Worm (Caenorhabditis elegans) whole organism, mixed stage, embryonic: ENCODE results near the gene sdz-15.

Source experiments
- ceh-39 ChIP-seq: fragments of 150-350 bp; optimal IDR thresholded peaks from 2 replicates; lab custom pipeline; 2014; ENCODE audit warnings: missing biosample characterization, missing genetic modification characterization
- drap-1 ChIP-seq: fragments of 200-800 bp; sonication (Bioruptor generic); optimal IDR thresholded peaks from 3 replicates; lab custom pipeline; 2018; ENCODE audit warnings: mild to moderate bottlenecking, missing genetic modification characterization, missing compliant biosample characterization
- mab-5 ChIP-seq: fragments of 150-350 bp; optimal IDR thresholded peaks from 2 replicates; lab custom pipeline; 2014; ENCODE audit warnings: missing biosample characterization, missing genetic modification characterization
- nhr-12 ChIP-seq: fragments of 150-350 bp; optimal IDR thresholded peaks from 2 replicates; lab custom pipeline; 2014; ENCODE audit warnings: missing biosample characterization, missing genetic modification characterization
- nhr-76 ChIP-seq: sonication (generic microtip); optimal IDR thresholded peaks from 2 replicates; lab custom pipeline; 2017; ENCODE audit warnings: missing biosample characterization, missing genetic modification characterization
- pha-4 ChIP-seq: fragments of 150-350 bp; optimal IDR thresholded peaks from 2 replicates; lab custom pipeline; 2018; ENCODE audit warnings: missing biosample characterization, missing genetic modification reagents, missing genetic modification characterization
- snpc-4 ChIP-seq: fragments of 150-350 bp; optimal IDR thresholded peaks from 2 replicates; lab custom pipeline; 2014; ENCODE audit warnings: missing biosample characterization, missing genetic modification characterization
- unc-120 ChIP-seq: sonication (generic microtip); optimal IDR thresholded peaks from 2 replicates; lab custom pipeline; 2017; ENCODE audit warnings: missing genetic modification characterization, missing compliant biosample characterization; ENCODE audit not compliant: poor library complexity, severe bottlenecking

- no peak for TF ChIP-seq nhr-12 (tag; lab: Kevin White, UChicago)
- no peak for TF ChIP-seq mab-5 (tag; lab: Kevin White, UChicago)
- TF ChIP-seq snpc-4, result no peak
- TF ChIP-seq pha-4 (tag; lab: Kevin White, UChicago), result no peak
- TF ChIP-seq ceh-39 (tag; lab: Kevin White, UChicago), result no peak
- no peak for TF ChIP-seq nhr-76
- no peak for TF ChIP-seq unc-120
- TF ChIP-seq drap-1 (GFP tag; lab: Kevin White, UChicago), result no peak
These were observed 48.4 kb upstream of the sdz-15 start for ce11 chrIII:6449854-6450253.
